Worm (Caenorhabditis elegans): ENCODE measurements around the gene Y5H2A.4.

DNA sequence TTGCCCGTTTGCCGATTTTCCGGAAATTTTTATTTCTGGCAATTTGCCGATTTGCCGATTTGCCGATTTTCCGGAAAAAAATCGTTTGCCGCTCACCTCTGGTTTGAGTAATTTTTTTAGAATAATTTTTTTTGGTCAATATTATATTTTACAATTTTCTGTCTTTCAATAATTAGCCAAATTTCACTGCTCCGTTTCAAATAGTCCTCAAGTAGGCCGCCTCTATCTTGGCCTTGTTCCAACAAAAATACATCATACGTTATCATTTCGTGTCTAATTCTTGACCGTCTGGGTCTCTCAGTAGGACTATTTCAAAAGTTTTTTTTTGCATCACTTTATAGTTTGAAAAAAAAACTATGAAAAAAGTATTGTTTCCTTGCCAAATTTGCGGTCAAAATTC lies 18.1 kb upstream of the Y5H2A.4 start, which contains the start of gene nhr-115:
- TF ChIP-seq hmg-4 (GFP tag; optimal IDR thresholded peaks at IDR 0.05): no peak
- TF ChIP-seq tbx-11 (GFP tag; IDR thresholded peaks at IDR 0.05): no peak
- TF ChIP-seq tbx-37 (GFP tag; conservative IDR thresholded peaks at IDR 0.05): no peak

Measured in whole organism, early embryonic.